Fruit fly (Drosophila melanogaster): Measurements from ENCODE around the gene Polr3E.

dm6 chr3L:21007364-21008254 lies 24.0 kb upstream of the Polr3E start:
- no peak for TF ChIP-seq psq (optimal IDR thresholded peaks at IDR 0.05)
- no peak for TF ChIP-seq h (optimal IDR thresholded peaks at IDR 0.05)
- TF ChIP-seq Sin3A (optimal IDR thresholded peaks at IDR 0.05), result no peak
- TF ChIP-seq insv (optimal IDR thresholded peaks at IDR 0.05), result no peak

Measured in Kc167 (cell line).